Worm (Caenorhabditis elegans) whole organism, L3 larva: ENCODE measurements around the gene F46E10.18.

Experiments
- R02D3.7 ChIP-seq: fragments of 150-350 bp; optimal IDR thresholded peaks from 2 replicates; lab custom pipeline; 2014; ENCODE audit warnings: missing biosample characterization, missing genetic modification characterization
- ZK546.5 ChIP-seq: sonication (generic microtip); optimal IDR thresholded peaks from 2 replicates; lab custom pipeline; 2017; ENCODE audit warnings: missing biosample characterization, missing genetic modification characterization
- ama-1 ChIP-seq: fragments of 150-350 bp; optimal IDR thresholded peaks from 2 replicates; lab custom pipeline; 2018
- ceh-16 ChIP-seq: sonication (generic microtip); optimal IDR thresholded peaks from 2 replicates; lab custom pipeline; 2017; ENCODE audit warnings: missing biosample characterization, missing genetic modification characterization
- ceh-82 ChIP-seq: fragments of 150-350 bp; optimal IDR thresholded peaks from 2 replicates; lab custom pipeline; 2014; ENCODE audit warnings: missing biosample characterization, missing genetic modification characterization
- ceh-9 ChIP-seq: sonication (generic microtip); optimal IDR thresholded peaks from 2 replicates; lab custom pipeline; 2018; ENCODE audit warnings: missing biosample characterization, missing genetic modification characterization
- egl-5 ChIP-seq: fragments of 150-350 bp; optimal IDR thresholded peaks from 2 replicates; lab custom pipeline; 2017; ENCODE audit warnings: missing biosample characterization, missing genetic modification reagents, missing genetic modification characterization, inconsistent platforms
- elt-2 ChIP-seq: sonication (generic microtip); optimal IDR thresholded peaks from 2 replicates; lab custom pipeline; 2016; ENCODE audit warnings: missing genetic modification reagents, mild to moderate bottlenecking, missing genetic modification characterization, missing compliant biosample characterization
- eor-1 ChIP-seq, 2 experiments: fragments of 150-350 bp; optimal IDR thresholded peaks; 2 replicates each; lab custom pipeline; 2014 to 2018; ENCODE audit warnings: missing biosample characterization in 2 of 2, missing genetic modification characterization in 2 of 2
- fkh-10 ChIP-seq: sonication (generic microtip); optimal IDR thresholded peaks from 2 replicates; lab custom pipeline; 2017; ENCODE audit warnings: missing biosample characterization, missing genetic modification reagents, missing genetic modification characterization
- fkh-2 ChIP-seq: fragments of 150-350 bp; optimal IDR thresholded peaks from 2 replicates; lab custom pipeline; 2014; ENCODE audit warnings: missing biosample characterization, missing genetic modification reagents, missing genetic modification characterization
- fos-1 ChIP-seq: fragments of 150-350 bp; optimal IDR thresholded peaks from 2 replicates; lab custom pipeline; 2014; ENCODE audit warnings: missing biosample characterization, missing genetic modification characterization
- jun-1 ChIP-seq: fragments of 150-350 bp; optimal IDR thresholded peaks from 2 replicates; lab custom pipeline; 2014; ENCODE audit warnings: missing biosample characterization, missing genetic modification reagents, missing genetic modification characterization
- lin-15B ChIP-seq: fragments of 150-350 bp; optimal IDR thresholded peaks from 2 replicates; lab custom pipeline; 2014; ENCODE audit warnings: missing biosample characterization, missing genetic modification characterization
- lin-39 ChIP-seq: fragments of 150-350 bp; optimal IDR thresholded peaks from 2 replicates; lab custom pipeline; 2018; ENCODE audit warnings: missing biosample characterization, missing genetic modification reagents, missing genetic modification characterization
- lsy-12 ChIP-seq: sonication (generic microtip); optimal IDR thresholded peaks from 2 replicates; lab custom pipeline; 2016; ENCODE audit warnings: mild to moderate bottlenecking, missing genetic modification characterization, missing compliant biosample characterization
- mml-1 ChIP-seq: fragments of 150-350 bp; sonication (generic microtip); optimal IDR thresholded peaks from 3 replicates; lab custom pipeline; 2014; ENCODE audit warnings: missing biosample characterization, missing genetic modification characterization
- nfya-1 ChIP-seq: sonication (generic microtip); optimal IDR thresholded peaks from 2 replicates; lab custom pipeline; 2017; ENCODE audit warnings: missing genetic modification characterization, mild to moderate bottlenecking, missing compliant biosample characterization, antibody characterized with exemption, moderate library complexity; ENCODE audit not compliant: insufficient read depth
- nhr-11 ChIP-seq: fragments of 150-350 bp; optimal IDR thresholded peaks from 2 replicates; lab custom pipeline; 2014; ENCODE audit warnings: missing biosample characterization, missing genetic modification characterization
- nhr-12 ChIP-seq: fragments of 150-350 bp; optimal IDR thresholded peaks from 2 replicates; lab custom pipeline; 2014; ENCODE audit warnings: missing biosample characterization, missing genetic modification characterization
- nhr-23 ChIP-seq: fragments of 150-350 bp; optimal IDR thresholded peaks from 2 replicates; lab custom pipeline; 2014; ENCODE audit warnings: missing biosample characterization, missing genetic modification reagents, missing genetic modification characterization
- nhr-237 ChIP-seq: fragments of 150-350 bp; optimal IDR thresholded peaks from 2 replicates; lab custom pipeline; 2014; ENCODE audit warnings: missing biosample characterization, missing genetic modification characterization
- nhr-25 ChIP-seq: sonication (generic microtip); optimal IDR thresholded peaks from 2 replicates; lab custom pipeline; 2017; ENCODE audit warnings: missing biosample characterization, missing genetic modification characterization
- nhr-28 ChIP-seq: fragments of 150-350 bp; optimal IDR thresholded peaks from 2 replicates; lab custom pipeline; 2014; ENCODE audit warnings: missing biosample characterization, missing genetic modification characterization
- nhr-43 ChIP-seq: sonication (generic microtip); optimal IDR thresholded peaks from 2 replicates; lab custom pipeline; 2016; ENCODE audit warnings: mild to moderate bottlenecking, missing genetic modification characterization, missing compliant biosample characterization; ENCODE audit not compliant: poor library complexity, severe bottlenecking
- nhr-67 ChIP-seq: fragments of 150-350 bp; optimal IDR thresholded peaks from 2 replicates; lab custom pipeline; 2014; ENCODE audit warnings: missing biosample characterization, missing genetic modification characterization
- nhr-76 ChIP-seq: fragments of 150-350 bp; sonication (generic microtip); optimal IDR thresholded peaks from 5 replicates; lab custom pipeline; 2014; ENCODE audit warnings: missing biosample characterization, missing genetic modification characterization
- pha-4 ChIP-seq: fragments of 150-350 bp; optimal IDR thresholded peaks from 2 replicates; lab custom pipeline; 2014; ENCODE audit warnings: missing biosample characterization, missing genetic modification reagents, missing genetic modification characterization
- pqm-1 ChIP-seq: fragments of 150-350 bp; optimal IDR thresholded peaks from 2 replicates; lab custom pipeline; 2017; ENCODE audit warnings: missing biosample characterization, missing genetic modification characterization, inconsistent platforms
- skn-1 ChIP-seq: fragments of 150-350 bp; optimal IDR thresholded peaks from 2 replicates; lab custom pipeline; 2014; ENCODE audit warnings: missing biosample characterization, missing genetic modification characterization
- snpc-4 ChIP-seq: fragments of 150-350 bp; optimal IDR thresholded peaks from 2 replicates; lab custom pipeline; 2014; ENCODE audit warnings: missing biosample characterization, missing genetic modification characterization
- tbx-2 ChIP-seq: sonication (generic microtip); optimal IDR thresholded peaks from 2 replicates; lab custom pipeline; 2016; ENCODE audit warnings: mild to moderate bottlenecking, missing genetic modification characterization, missing compliant biosample characterization
- unc-62 ChIP-seq: fragments of 150-350 bp; sonication (generic microtip); optimal IDR thresholded peaks from 4 replicates; lab custom pipeline; 2014; ENCODE audit warnings: missing biosample characterization, missing genetic modification reagents, missing genetic modification characterization
- ztf-11 ChIP-seq: fragments of 150-350 bp; optimal IDR thresholded peaks from 2 replicates; lab custom pipeline; 2014; ENCODE audit warnings: missing biosample characterization, missing genetic modification characterization
- ztf-4 ChIP-seq: fragments of 150-350 bp; optimal IDR thresholded peaks from 2 replicates; lab custom pipeline; 2014; ENCODE audit warnings: missing biosample characterization, missing genetic modification characterization

F46E10.18 gene

DNA sequence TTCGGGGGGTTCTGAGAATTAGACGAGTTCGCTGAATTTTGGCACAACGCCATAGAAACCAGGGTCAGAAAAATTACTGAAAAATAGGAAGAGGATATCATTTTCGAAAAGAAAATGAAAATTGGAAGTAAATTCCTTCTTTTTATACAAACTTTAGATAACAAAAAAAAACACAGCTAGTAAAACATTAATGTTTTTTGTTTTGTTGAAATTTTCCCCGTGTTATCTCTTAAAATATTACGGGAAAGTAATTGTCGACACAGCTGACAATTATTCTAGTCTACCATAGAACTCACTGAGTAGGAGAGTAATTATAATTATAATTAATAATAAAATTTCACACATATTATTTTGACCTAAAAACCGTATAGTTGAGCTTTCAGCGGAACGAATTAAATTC lies 38.3 kb downstream of the F46E10.18 start, which contains the start of gene spp-26:
TSS of gene spp-26 (minus strand) at position 101 of the 400 bp plus-strand sequence.
- TF ChIP-seq fkh-10 (no peak), pha-4 (tag; lab: Kevin White, UChicago) (no peak), lin-39 (no peak), lin-15B (no peak), nhr-43 (tag; lab: Kevin White, UChicago) (no peak), nhr-67 (tag; lab: Kevin White, UChicago) (no peak), nhr-28 (tag; lab: Kevin White, UChicago) (no peak), nhr-25 (tag; lab: Kevin White, UChicago) (no peak), eor-1 (tag; optimal IDR thresholded peaks at IDR 0.05; lab: Kevin White, UChicago) (no peak), skn-1 (tag; lab: Kevin White, UChicago) (no peak), jun-1 (tag; lab: Kevin White, UChicago) (no peak), ZK546.5 (no peak), pqm-1 (tag; lab: Kevin White, UChicago) (no peak), ama-1 (no peak), ztf-4 (tag; lab: Kevin White, UChicago) (no peak), nhr-12 (tag; lab: Kevin White, UChicago) (no peak), ceh-82 (tag; lab: Kevin White, UChicago) (no peak), nhr-237 (tag; lab: Kevin White, UChicago) (no peak), nhr-23 (no peak)

DNA sequence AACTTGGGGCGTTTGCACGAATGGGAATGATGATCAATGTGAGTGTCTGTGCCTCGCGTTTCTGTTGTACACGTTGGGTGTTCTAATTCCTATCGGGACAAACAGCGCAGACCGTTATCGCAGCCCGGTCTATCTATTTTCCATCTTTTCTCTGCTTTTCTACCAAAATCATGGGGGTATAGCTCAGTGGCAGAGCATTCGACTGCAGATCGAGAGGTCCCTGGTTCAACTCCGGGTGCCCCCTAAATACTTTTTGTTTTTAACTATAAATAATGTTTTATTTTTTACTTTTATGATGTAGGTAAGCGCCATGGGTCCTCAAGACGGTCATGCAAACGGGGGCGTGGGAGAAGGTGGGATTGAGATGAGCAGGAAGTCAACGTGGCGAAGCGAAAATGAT lies 38.8 kb downstream of the F46E10.18 start:
- TF ChIP-seq nhr-28 (tag; lab: Kevin White, UChicago) (no peak), nhr-237 (tag; lab: Kevin White, UChicago) (no peak), ama-1 (no peak), lsy-12 (tag; lab: Kevin White, UChicago) (peak; percentile 21), ceh-82 (tag; lab: Kevin White, UChicago) (no peak), elt-2 (peak; percentile 45), nhr-76 (tag; lab: Kevin White, UChicago) (no peak), ztf-11 (tag; lab: Kevin White, UChicago) (no peak), nfya-1 (no peak), snpc-4 (no peak), fos-1 (tag; lab: Kevin White, UChicago) (no peak), nhr-43 (tag; lab: Kevin White, UChicago) (no peak), pqm-1 (tag; lab: Kevin White, UChicago) (no peak)

ce11 chrV:6561592-6561991 lies 40.8 kb downstream of the F46E10.18 start, which contains the start of gene spp-19:
Gene spp-19, minus strand, starts transcription at chrV:6561692.
- TF ChIP-seq ceh-9 (tag; lab: Kevin White, UChicago) (no peak), ztf-11 (tag; lab: Kevin White, UChicago) (no peak), nfya-1 (no peak), jun-1 (tag; lab: Kevin White, UChicago) (no peak), lin-39 (no peak), ama-1 (no peak), ZK546.5 (no peak), egl-5 (tag; lab: Kevin White, UChicago) (no peak), ceh-16 (tag; lab: Kevin White, UChicago) (no peak), fkh-2 (no peak), nhr-12 (tag; lab: Kevin White, UChicago) (no peak), fos-1 (tag; lab: Kevin White, UChicago) (no peak), unc-62 (no peak), mml-1 (tag; lab: Kevin White, UChicago) (no peak), ztf-4 (tag; lab: Kevin White, UChicago) (no peak), nhr-237 (tag; lab: Kevin White, UChicago) (no peak)
- TF ChIP-seq, all 47 proteins: peak for 0

- TF ChIP-seq jun-1 (tag; lab: Kevin White, UChicago) (no peak), lsy-12 (tag; lab: Kevin White, UChicago) (no peak), tbx-2 (no peak), ceh-16 (tag; lab: Kevin White, UChicago) (no peak), mml-1 (tag; lab: Kevin White, UChicago) (no peak), pha-4 (tag; lab: Kevin White, UChicago) (peak; percentile 79), R02D3.7 (tag; lab: Kevin White, UChicago) (no peak), nhr-11 (tag; lab: Kevin White, UChicago) (no peak), elt-2 (peak; percentile 39), pqm-1 (tag; lab: Kevin White, UChicago) (peak; percentile 49)
Measured at ce11 chrV:6565851-6566386, 45.1 kb downstream of the F46E10.18 start, which contains the start of gene K04A8.1. Gene K04A8.1, plus strand, starts transcription at chrV:6566336.
